Fruit fly (Drosophila melanogaster) whole organism, embryonic: ENCODE results near the gene CG10137.
A peak's percentile ranks its signal among the peaks of the same experiment; 100 is the strongest.

Experiments used
- Atf3 ChIP-seq: fragments of 200-800 bp; sonication (Bioruptor generic); optimal IDR thresholded peaks from 3 replicates; lab custom pipeline; 2016; ENCODE audit warnings: missing biosample characterization, missing genetic modification characterization
- CG10147 ChIP-seq: fragments of 200-800 bp; sonication (Bioruptor generic); optimal IDR thresholded peaks from 2 replicates; lab custom pipeline; 2019; ENCODE audit warnings: missing biosample characterization, mild to moderate bottlenecking, missing genetic modification characterization, moderate library complexity
- CG10209 ChIP-seq: fragments of 200-800 bp; sonication (Bioruptor generic); optimal IDR thresholded peaks from 3 replicates; lab custom pipeline; 2017; ENCODE audit warnings: missing biosample characterization, mild to moderate bottlenecking, missing genetic modification characterization, missing genetic modification reagents
- CG11560 ChIP-seq: fragments of 200-800 bp; sonication (Bioruptor generic); IDR thresholded peaks from 3 replicates; pipeline ENCODE4 v1.3.6; 2022; ENCODE audit warnings: missing biosample characterization, missing genetic modification characterization
- CG12155 ChIP-seq: fragments of 200-800 bp; sonication (Bioruptor generic); optimal IDR thresholded peaks from 3 replicates; lab custom pipeline; 2016; ENCODE audit warnings: missing biosample characterization, missing genetic modification characterization
- CG16815 ChIP-seq: fragments of 200-800 bp; sonication (Bioruptor generic); optimal IDR thresholded peaks from 3 replicates; lab custom pipeline; 2017; ENCODE audit warnings: missing biosample characterization, mild to moderate bottlenecking, missing genetic modification characterization
- CG17568 ChIP-seq: fragments of 200-800 bp; sonication (Bioruptor generic); optimal IDR thresholded peaks from 2 replicates; lab custom pipeline; 2018; ENCODE audit warnings: missing biosample characterization, mild to moderate bottlenecking, missing genetic modification characterization, moderate library complexity
- CG18262 ChIP-seq: fragments of 200-800 bp; optimal IDR thresholded peaks from 3 replicates; lab custom pipeline; 2019; ENCODE audit warnings: missing biosample characterization, mild to moderate bottlenecking, missing genetic modification characterization, moderate library complexity
- CG2202 ChIP-seq: fragments of 200-800 bp; sonication (Bioruptor generic); optimal IDR thresholded peaks from 2 replicates; lab custom pipeline; 2018; ENCODE audit warnings: missing biosample characterization, mild to moderate bottlenecking, missing genetic modification characterization
- CG2678 ChIP-seq: fragments of 200-800 bp; sonication (Bioruptor generic); optimal IDR thresholded peaks from 3 replicates; lab custom pipeline; 2019; ENCODE audit warnings: missing biosample characterization, mild to moderate bottlenecking, missing genetic modification characterization, moderate library complexity
- CG30403 ChIP-seq: fragments of 200-800 bp; sonication (Bioruptor generic); optimal IDR thresholded peaks from 3 replicates; lab custom pipeline; 2016; ENCODE audit warnings: missing biosample characterization, missing genetic modification characterization
- CG32532 ChIP-seq: fragments of 200-800 bp; sonication (Bioruptor generic); IDR thresholded peaks from 2 replicates; pipeline ENCODE4 v1.3.6; 2022; ENCODE audit warnings: missing biosample characterization, missing genetic modification characterization
- CG4282 ChIP-seq: fragments of 200-800 bp; sonication (Bioruptor generic); optimal IDR thresholded peaks from 2 replicates; lab custom pipeline; 2016; ENCODE audit warnings: missing biosample characterization, missing genetic modification characterization
- CG4360 ChIP-seq: fragments of 200-800 bp; sonication (Bioruptor generic); IDR thresholded peaks from 2 replicates; pipeline ENCODE4 v1.3.6; 2022; ENCODE audit warnings: missing biosample characterization, missing genetic modification characterization
- CG4404 ChIP-seq: fragments of 200-800 bp; sonication (Bioruptor generic); IDR thresholded peaks from 2 replicates; pipeline ENCODE4 v1.3.6; 2022; ENCODE audit warnings: missing biosample characterization, missing genetic modification characterization
- CG4707 ChIP-seq: fragments of 200-800 bp; sonication (Bioruptor generic); optimal IDR thresholded peaks from 2 replicates; lab custom pipeline; 2018; ENCODE audit warnings: missing biosample characterization, mild to moderate bottlenecking, missing genetic modification characterization, moderate library complexity
- CG7556 ChIP-seq: fragments of 200-800 bp; sonication (Bioruptor generic); optimal IDR thresholded peaks from 2 replicates; lab custom pipeline; 2017; ENCODE audit warnings: missing biosample characterization, mild to moderate bottlenecking, missing genetic modification characterization
- CG9932 ChIP-seq: fragments of 200-800 bp; sonication (Bioruptor generic); IDR thresholded peaks from 2 replicates; pipeline ENCODE4 v1.3.6; 2022; ENCODE audit warnings: missing biosample characterization, missing genetic modification characterization
- CoRest ChIP-seq: fragments of 200-800 bp; sonication (Bioruptor generic); optimal IDR thresholded peaks from 3 replicates; lab custom pipeline; 2018; ENCODE audit warnings: missing biosample characterization, mild to moderate bottlenecking, missing genetic modification characterization, moderate library complexity
- Dip2 ChIP-seq: fragments of 200-800 bp; sonication (Bioruptor generic); IDR thresholded peaks from 2 replicates; pipeline ENCODE4 v1.3.6; 2022; ENCODE audit warnings: missing biosample characterization, missing genetic modification characterization
- Dip3 ChIP-seq: fragments of 200-800 bp; sonication (Bioruptor generic); optimal IDR thresholded peaks from 3 replicates; lab custom pipeline; 2016; ENCODE audit warnings: missing biosample characterization, missing genetic modification characterization
- Jarid2 ChIP-seq: fragments of 200-800 bp; sonication (Bioruptor generic); optimal IDR thresholded peaks from 3 replicates; lab custom pipeline; 2017; ENCODE audit warnings: mild to moderate bottlenecking, missing biosample characterization, missing genetic modification reagents, missing genetic modification characterization
- Max ChIP-seq: fragments of 200-800 bp; sonication (Bioruptor generic); optimal IDR thresholded peaks from 2 replicates; lab custom pipeline; 2016; ENCODE audit warnings: missing biosample characterization, mild to moderate bottlenecking, missing genetic modification characterization
- Meics ChIP-seq: fragments of 200-800 bp; sonication (Bioruptor generic); optimal IDR thresholded peaks from 2 replicates; lab custom pipeline; 2017; ENCODE audit warnings: missing biosample characterization, mild to moderate bottlenecking, missing genetic modification characterization
- Mes4 ChIP-seq: fragments of 200-800 bp; sonication (Bioruptor generic); optimal IDR thresholded peaks from 2 replicates; lab custom pipeline; 2016; ENCODE audit warnings: missing biosample characterization, missing genetic modification characterization
- Opbp ChIP-seq: fragments of 200-800 bp; sonication (Bioruptor generic); IDR thresholded peaks from 3 replicates; pipeline ENCODE4 v1.3.6; 2022; ENCODE audit warnings: missing biosample characterization, missing genetic modification characterization; ENCODE audit not compliant: partially characterized antibody
- Ptx1 ChIP-seq: fragments of 200-800 bp; sonication (Bioruptor generic); IDR thresholded peaks from 2 replicates; pipeline ENCODE4 v1.3.6; 2022; ENCODE audit warnings: missing biosample characterization, missing genetic modification characterization
- Ravus ChIP-seq: fragments of 200-800 bp; sonication (Bioruptor generic); IDR thresholded peaks from 2 replicates; pipeline ENCODE4 v1.3.6; 2022; ENCODE audit warnings: missing biosample characterization, missing genetic modification characterization
- Rfx ChIP-seq: fragments of 200-800 bp; sonication (Bioruptor generic); IDR thresholded peaks from 2 replicates; pipeline ENCODE4 v1.3.6; 2022; ENCODE audit warnings: missing biosample characterization, missing genetic modification characterization
- Scr ChIP-seq: fragments of 200-800 bp; sonication (Bioruptor generic); IDR thresholded peaks from 2 replicates; pipeline ENCODE4 v1.3.6; 2022; ENCODE audit warnings: missing biosample characterization, missing genetic modification characterization; ENCODE audit not compliant: partially characterized antibody
- Side ChIP-seq: fragments of 200-800 bp; sonication (Bioruptor generic); optimal IDR thresholded peaks from 2 replicates; lab custom pipeline; 2016; ENCODE audit warnings: missing biosample characterization, missing genetic modification characterization
- Vsx1 ChIP-seq: fragments of 200-800 bp; sonication (Bioruptor generic); optimal IDR thresholded peaks from 2 replicates; lab custom pipeline; 2017; ENCODE audit warnings: missing biosample characterization, mild to moderate bottlenecking, missing genetic modification characterization, missing genetic modification reagents
- Xrp1 ChIP-seq: fragments of 200-800 bp; sonication (Bioruptor generic); IDR thresholded peaks from 2 replicates; pipeline ENCODE4 v1.3.6; 2022; ENCODE audit warnings: missing biosample characterization, missing genetic modification characterization
- ap ChIP-seq: fragments of 200-800 bp; sonication (Bioruptor generic); IDR thresholded peaks from 2 replicates; pipeline ENCODE4 v1.3.6; 2022; ENCODE audit warnings: missing biosample characterization, missing genetic modification characterization
- az2 ChIP-seq: fragments of 200-800 bp; sonication (Bioruptor generic); optimal IDR thresholded peaks from 3 replicates; lab custom pipeline; 2016; ENCODE audit warnings: missing biosample characterization, missing genetic modification characterization
- en ChIP-seq: fragments of 200-800 bp; sonication (Bioruptor generic); optimal IDR thresholded peaks from 2 replicates; lab custom pipeline; 2016; ENCODE audit warnings: missing biosample characterization, missing genetic modification characterization
- esg ChIP-seq: fragments of 200-800 bp; sonication (Bioruptor generic); conservative IDR thresholded peaks from 2 replicates; pipeline ENCODE4 v1.3.6; 2022; ENCODE audit warnings: missing biosample characterization, missing genetic modification characterization
- fd102C ChIP-seq: fragments of 200-800 bp; sonication (Bioruptor generic); optimal IDR thresholded peaks from 2 replicates; lab custom pipeline; 2018; ENCODE audit warnings: missing biosample characterization, mild to moderate bottlenecking, missing genetic modification characterization, moderate library complexity
- fu2 ChIP-seq: fragments of 200-800 bp; sonication (Bioruptor generic); optimal IDR thresholded peaks from 2 replicates; lab custom pipeline; 2016; ENCODE audit warnings: missing biosample characterization, missing genetic modification characterization
- kah ChIP-seq: fragments of 200-800 bp; sonication (Bioruptor generic); optimal IDR thresholded peaks from 2 replicates; lab custom pipeline; 2018; ENCODE audit warnings: missing biosample characterization, mild to moderate bottlenecking, missing genetic modification characterization
- kay ChIP-seq: fragments of 200-800 bp; sonication (Bioruptor generic); optimal IDR thresholded peaks from 2 replicates; lab custom pipeline; 2016; ENCODE audit warnings: missing biosample characterization, missing genetic modification characterization
- lmd ChIP-seq: fragments of 200-800 bp; sonication (Bioruptor generic); IDR thresholded peaks from 2 replicates; pipeline ENCODE4 v1.3.6; 2022; ENCODE audit warnings: missing biosample characterization, missing genetic modification characterization
- org-1 ChIP-seq: fragments of 200-800 bp; sonication (Bioruptor generic); optimal IDR thresholded peaks from 2 replicates; lab custom pipeline; 2017; ENCODE audit warnings: missing biosample characterization, missing genetic modification characterization
- p53 ChIP-seq: fragments of 200-800 bp; sonication (Bioruptor generic); optimal IDR thresholded peaks from 2 replicates; lab custom pipeline; 2016; ENCODE audit warnings: missing biosample characterization, missing genetic modification characterization
- peb ChIP-seq: fragments of 200-800 bp; sonication (Bioruptor generic); IDR thresholded peaks from 2 replicates; pipeline ENCODE4 v1.3.6; 2022; ENCODE audit warnings: missing biosample characterization, missing genetic modification characterization
- seq ChIP-seq: fragments of 200-800 bp; sonication (Bioruptor generic); IDR thresholded peaks from 2 replicates; pipeline ENCODE4 v1.3.6; 2022; ENCODE audit warnings: missing biosample characterization, missing genetic modification characterization
- slp2 ChIP-seq: fragments of 200-800 bp; sonication (Bioruptor generic); optimal IDR thresholded peaks from 2 replicates; lab custom pipeline; 2016; ENCODE audit warnings: missing biosample characterization, missing genetic modification characterization
- so ChIP-seq: fragments of 200-800 bp; sonication (Bioruptor generic); IDR thresholded peaks from 3 replicates; pipeline ENCODE4 v1.3.6; 2022; ENCODE audit warnings: missing biosample characterization, missing genetic modification characterization
- sob ChIP-seq: fragments of 200-800 bp; sonication (Bioruptor generic); IDR thresholded peaks from 2 replicates; pipeline ENCODE4 v1.3.6; 2022; ENCODE audit warnings: missing biosample characterization, missing genetic modification characterization
- sqz ChIP-seq: fragments of 200-800 bp; sonication (Bioruptor generic); optimal IDR thresholded peaks from 3 replicates; lab custom pipeline; 2018; ENCODE audit warnings: missing biosample characterization, mild to moderate bottlenecking, missing genetic modification characterization
- vfl ChIP-seq: fragments of 200-800 bp; sonication (Bioruptor generic); optimal IDR thresholded peaks from 2 replicates; lab custom pipeline; 2016; ENCODE audit warnings: missing biosample characterization, missing genetic modification characterization

CG10137 gene

DNA sequence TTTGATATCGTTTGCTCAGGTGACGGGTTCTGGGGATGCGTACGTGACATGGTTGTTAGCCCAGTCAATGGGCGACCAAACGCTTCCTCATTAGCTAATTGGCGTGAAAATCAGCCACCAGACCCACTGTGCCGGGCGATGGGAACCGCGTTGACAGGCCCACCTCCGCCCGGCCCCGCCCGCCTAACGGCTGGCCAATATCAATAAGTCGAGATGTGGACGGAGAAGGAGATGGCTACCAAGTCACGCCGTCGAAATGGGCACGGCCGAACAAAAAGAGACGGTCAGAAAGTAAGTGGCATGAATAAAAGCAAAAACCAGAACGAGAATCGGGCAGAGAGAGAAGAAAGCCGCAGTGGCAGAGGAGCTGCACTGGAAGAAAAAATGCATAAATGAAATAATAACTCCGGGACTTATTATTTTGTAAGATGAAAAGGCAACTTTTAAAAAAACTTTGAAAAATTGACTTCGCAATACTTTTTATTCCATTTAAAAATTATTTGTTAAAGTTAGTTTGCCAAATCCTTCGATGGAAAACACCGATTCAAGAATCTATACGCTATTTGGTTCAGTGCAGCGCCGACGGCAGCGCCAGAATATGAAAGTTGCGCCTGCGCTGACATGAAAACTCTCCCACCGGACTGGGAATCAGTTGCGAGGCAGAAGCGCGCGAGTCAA is 11.4 kb downstream of the CG10137 start, which contains the start of gene CG13082 (continued):
- peak; percentile 5 for TF ChIP-seq CG17568
- peak; percentile 61 for TF ChIP-seq CoRest
- no peak for TF ChIP-seq Atf3 (GFP tag; lab: Kevin White, UChicago)
- TF ChIP-seq CG4404 (GFP tag; lab: Robert Waterston, UW): no peak
- no peak for TF ChIP-seq kah
- peak; percentile 81 for TF ChIP-seq CG18262 (tag; lab: Kevin White, UChicago)
- no peak for TF ChIP-seq ap (GFP tag; lab: Robert Waterston, UW)
- TF ChIP-seq Meics: no peak
- peak; percentile 66 for TF ChIP-seq CG2678 (tag; lab: Kevin White, UChicago)
- peak; percentile 27 for TF ChIP-seq Dip3 (GFP tag; lab: Kevin White, UChicago)
- TF ChIP-seq CG2202 (tag; lab: Kevin White, UChicago): peak; percentile 58
- TF ChIP-seq CG10209 (GFP tag; lab: Kevin White, UChicago): peak; percentile 48
- no peak for TF ChIP-seq Dip2 (GFP tag; lab: Robert Waterston, UW)
- TF ChIP-seq Xrp1 (GFP tag; lab: Robert Waterston, UW): peak; percentile 81
- TF ChIP-seq CG30403 (GFP tag; lab: Kevin White, UChicago): peak; percentile 63
- TF ChIP-seq peb (GFP tag; lab: Robert Waterston, UW): 0 out of 2 replicates have a peak, but pooled peaks have one; percentile 38
- TF ChIP-seq CG4707 (GFP tag; lab: Kevin White, UChicago): peak; percentile 2
- no peak for TF ChIP-seq p53 (GFP tag; lab: Kevin White, UChicago)
- no peak for TF ChIP-seq Ravus (GFP tag; lab: Robert Waterston, UW)
- TF ChIP-seq org-1 (GFP tag; lab: Kevin White, UChicago): no peak
- TF ChIP-seq CG11560: no peak
- peak; percentile 49; the same call in 1 of the 2 replicates for TF ChIP-seq lmd (GFP tag; lab: Robert Waterston, UW)
- TF ChIP-seq CG4282: no peak
- no peak for TF ChIP-seq en (GFP tag; lab: Kevin White, UChicago)
- TF ChIP-seq CG7556 (GFP tag; lab: Kevin White, UChicago): peak; percentile 45
- TF ChIP-seq CG4360 (GFP tag; lab: Robert Waterston, UW): no peak
- no peak for TF ChIP-seq CG9932 (GFP tag; lab: Robert Waterston, UW)
- no peak for TF ChIP-seq CG10147 (GFP tag; lab: Kevin White, UChicago)
- no peak for TF ChIP-seq fu2
- no peak for TF ChIP-seq Side (GFP tag; lab: Kevin White, UChicago)
- no peak for TF ChIP-seq seq (GFP tag; lab: Robert Waterston, UW)
- peak; percentile 18 for TF ChIP-seq sqz (GFP tag; lab: Kevin White, UChicago)
- TF ChIP-seq Rfx (GFP tag; lab: Robert Waterston, UW): no peak
- no peak for TF ChIP-seq so (GFP tag; lab: Robert Waterston, UW)
- TF ChIP-seq Jarid2: peak; percentile 20
- no peak for TF ChIP-seq kay (GFP tag; lab: Kevin White, UChicago)
- TF ChIP-seq esg (GFP tag; lab: Robert Waterston, UW): no peak
- TF ChIP-seq CG12155 (GFP tag; lab: Kevin White, UChicago): peak; percentile 10
- no peak; the same call in 1 of the 2 replicates for TF ChIP-seq Ptx1 (GFP tag; lab: Robert Waterston, UW)
- peak; percentile 21 for TF ChIP-seq Max (GFP tag; lab: Kevin White, UChicago)
- peak; percentile 53 for TF ChIP-seq az2 (GFP tag; lab: Kevin White, UChicago)
- peak; percentile 34 for TF ChIP-seq Vsx1
- no peak for TF ChIP-seq sob (GFP tag; lab: Robert Waterston, UW)
- peak; percentile 40 for TF ChIP-seq Mes4
- TF ChIP-seq slp2 (GFP tag; lab: Kevin White, UChicago): peak; percentile 40
- TF ChIP-seq Opbp (GFP tag; lab: Robert Waterston, UW): no peak
- TF ChIP-seq fd102C: no peak
- peak; percentile 36 for TF ChIP-seq CG16815 (GFP tag; lab: Kevin White, UChicago)
- no peak for TF ChIP-seq CG32532
- TF ChIP-seq vfl (GFP tag; lab: Kevin White, UChicago): no peak
- no peak for TF ChIP-seq Scr
